Worm (Caenorhabditis elegans): ENCODE results near the gene txt-10.

Gene txt-10

DNA sequence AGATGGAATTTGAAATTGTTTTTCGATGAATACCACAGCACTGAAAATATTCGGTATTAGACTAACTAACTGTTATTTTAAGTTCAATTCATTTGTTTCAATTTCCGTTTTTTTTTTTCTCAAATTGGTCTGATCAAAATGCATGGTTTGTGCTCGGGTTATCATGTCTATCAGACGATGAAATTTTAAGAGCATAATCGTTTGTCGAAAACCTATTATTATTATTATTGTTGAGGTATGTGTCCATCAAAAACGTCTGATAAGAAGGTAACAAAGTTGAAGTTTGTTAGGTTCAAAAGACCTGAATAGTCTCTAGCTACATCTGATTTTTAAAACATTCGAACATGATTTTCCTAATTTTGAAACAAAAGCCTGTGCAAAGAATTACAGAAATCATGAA is 48.6 kb downstream of the txt-10 start:
- no peak for TF ChIP-seq hlh-15 (tag; optimal IDR thresholded peaks at IDR 0.05)
- TF ChIP-seq pha-2 (tag; optimal IDR thresholded peaks at IDR 0.05), result no peak
- no peak for TF ChIP-seq sdc-2 (tag; optimal IDR thresholded peaks at IDR 0.05)
